Worm (Caenorhabditis elegans) whole organism, young adult: ENCODE measurements around the gene str-143.
A peak's percentile ranks its signal among the peaks of the same experiment; 100 is the strongest.

Experiments used
- B0019.2 ChIP-seq: fragments of 200-800 bp; sonication (Bioruptor generic); conservative IDR thresholded peaks from 2 replicates; pipeline ENCODE4 v1.3.6; 2022; ENCODE audit warnings: missing genetic modification reagents, missing genetic modification characterization, missing compliant biosample characterization
- B0035.1 ChIP-seq: sonication (generic microtip); optimal IDR thresholded peaks from 2 replicates; lab custom pipeline; 2016; ENCODE audit warnings: missing genetic modification characterization, mild to moderate bottlenecking, missing compliant biosample characterization, missing genotype, missing genetic modification reagents
- B0261.1 ChIP-seq: sonication (generic microtip); optimal IDR thresholded peaks from 2 replicates; lab custom pipeline; 2016; ENCODE audit warnings: mild to moderate bottlenecking, missing genetic modification characterization, moderate library complexity, missing compliant biosample characterization
- C06A6.2 ChIP-seq: fragments of 200-800 bp; sonication (Bioruptor generic); conservative IDR thresholded peaks from 2 replicates; pipeline ENCODE4 v1.3.6; 2022; ENCODE audit warnings: missing genetic modification characterization, missing compliant biosample characterization
- F23B12.7 ChIP-seq: sonication (generic microtip); optimal IDR thresholded peaks from 2 replicates; lab custom pipeline; 2017; ENCODE audit warnings: missing genetic modification characterization, mild to moderate bottlenecking, missing compliant biosample characterization, antibody characterized with exemption, moderate library complexity; ENCODE audit not compliant: insufficient read depth
- F33H1.4 ChIP-seq: fragments of 200-800 bp; sonication (Bioruptor generic); IDR thresholded peaks from 2 replicates; pipeline ENCODE4 v1.3.6; 2022; ENCODE audit warnings: missing genetic modification reagents, missing genetic modification characterization, missing compliant biosample characterization
- F37B4.10 ChIP-seq: fragments of 200-800 bp; sonication (Bioruptor generic); IDR thresholded peaks from 2 replicates; pipeline ENCODE4 v1.3.6; 2022; ENCODE audit warnings: missing genetic modification characterization, missing compliant biosample characterization
- F39B2.1 ChIP-seq: fragments of 200-800 bp; sonication (Bioruptor generic); IDR thresholded peaks from 2 replicates; pipeline ENCODE4 v1.3.6; 2022; ENCODE audit warnings: missing genetic modification reagents, missing genetic modification characterization, missing compliant biosample characterization
- F49E8.2 ChIP-seq: sonication (generic microtip); optimal IDR thresholded peaks from 3 replicates; lab custom pipeline; 2017; ENCODE audit warnings: missing genetic modification characterization, mild to moderate bottlenecking, missing compliant biosample characterization, antibody characterized with exemption, moderate library complexity; ENCODE audit not compliant: insufficient read depth
- F55B11.4 ChIP-seq: sonication (generic microtip); optimal IDR thresholded peaks from 2 replicates; lab custom pipeline; 2016; ENCODE audit warnings: missing compliant biosample characterization, missing genetic modification characterization, borderline replicate concordance; ENCODE audit not compliant: insufficient read depth
- K11D2.4 ChIP-seq: fragments of 200-800 bp; sonication (Bioruptor generic); IDR thresholded peaks from 2 replicates; pipeline ENCODE4 v1.3.6; 2022; ENCODE audit warnings: missing genetic modification reagents, missing genetic modification characterization, missing compliant biosample characterization
- T07F8.4 ChIP-seq: sonication (generic microtip); optimal IDR thresholded peaks from 2 replicates; lab custom pipeline; 2016; ENCODE audit warnings: mild to moderate bottlenecking, missing genetic modification characterization, moderate library complexity, missing compliant biosample characterization
- Y53F4B.3 ChIP-seq: fragments of 200-800 bp; sonication (Bioruptor generic); IDR thresholded peaks from 2 replicates; pipeline ENCODE4 v1.3.6; 2022; ENCODE audit warnings: missing genetic modification reagents, missing genetic modification characterization, missing compliant biosample characterization
- Y56A3A.18 ChIP-seq: fragments of 200-800 bp; sonication (Bioruptor generic); IDR thresholded peaks from 2 replicates; pipeline ENCODE4 v1.3.6; 2022; ENCODE audit warnings: missing genetic modification reagents, missing genetic modification characterization, missing compliant biosample characterization
- Y95B8A.8 ChIP-seq: fragments of 200-800 bp; sonication (Bioruptor generic); IDR thresholded peaks from 2 replicates; pipeline ENCODE4 v1.3.6; 2022; ENCODE audit warnings: missing genetic modification reagents, missing genetic modification characterization, missing compliant biosample characterization
- aptf-3 ChIP-seq: fragments of 200-800 bp; sonication (Bioruptor generic); IDR thresholded peaks from 2 replicates; pipeline ENCODE4 v1.3.6; 2022; ENCODE audit warnings: missing genetic modification characterization, missing compliant biosample characterization
- atf-7 ChIP-seq: sonication (generic microtip); optimal IDR thresholded peaks from 2 replicates; lab custom pipeline; 2017; ENCODE audit warnings: mild to moderate bottlenecking, missing genetic modification characterization, missing compliant biosample characterization
- attf-3 ChIP-seq: fragments of 200-800 bp; sonication (Bioruptor generic); conservative IDR thresholded peaks from 2 replicates; pipeline ENCODE4 v1.3.6; 2022; ENCODE audit warnings: missing genetic modification reagents, missing genetic modification characterization, missing compliant biosample characterization
- bed-1 ChIP-seq: fragments of 200-800 bp; sonication (Bioruptor generic); IDR thresholded peaks from 2 replicates; pipeline ENCODE4 v1.3.6; 2022; ENCODE audit warnings: missing genetic modification reagents, missing genetic modification characterization, missing compliant biosample characterization
- ccch-3 ChIP-seq: fragments of 200-800 bp; sonication (Bioruptor generic); optimal IDR thresholded peaks from 2 replicates; lab custom pipeline; 2018; ENCODE audit warnings: mild to moderate bottlenecking, missing genetic modification characterization, missing compliant biosample characterization
- cebp-2 ChIP-seq: fragments of 200-800 bp; sonication (Bioruptor generic); IDR thresholded peaks from 2 replicates; pipeline ENCODE4 v1.3.6; 2022; ENCODE audit warnings: missing genetic modification characterization, missing compliant biosample characterization
- ceh-100 ChIP-seq: fragments of 200-800 bp; sonication (Bioruptor generic); IDR thresholded peaks from 2 replicates; pipeline ENCODE4 v1.3.6; 2022; ENCODE audit warnings: missing genetic modification reagents, missing genetic modification characterization, missing compliant biosample characterization
- ceh-58 ChIP-seq: fragments of 200-800 bp; sonication (Bioruptor generic); IDR thresholded peaks from 2 replicates; pipeline ENCODE4 v1.3.6; 2022; ENCODE audit warnings: missing genetic modification characterization, missing compliant biosample characterization
- ceh-79 ChIP-seq: sonication (generic microtip); optimal IDR thresholded peaks from 2 replicates; lab custom pipeline; 2017; ENCODE audit warnings: mild to moderate bottlenecking, missing genetic modification characterization, missing compliant biosample characterization
- ceh-91 ChIP-seq: fragments of 200-800 bp; sonication (Bioruptor generic); IDR thresholded peaks from 2 replicates; pipeline ENCODE4 v1.3.6; 2022; ENCODE audit warnings: missing genetic modification reagents, missing genetic modification characterization, missing compliant biosample characterization
- die-1 ChIP-seq: sonication (generic microtip); optimal IDR thresholded peaks from 2 replicates; lab custom pipeline; 2016; ENCODE audit warnings: missing genotype, mild to moderate bottlenecking, missing genetic modification characterization, missing compliant biosample characterization
- dox-1 ChIP-seq: fragments of 200-800 bp; sonication (Bioruptor generic); IDR thresholded peaks from 2 replicates; pipeline ENCODE4 v1.3.6; 2022; ENCODE audit warnings: missing genetic modification reagents, missing genetic modification characterization, missing compliant biosample characterization
- ekl-4 ChIP-seq: fragments of 200-800 bp; sonication (Bioruptor generic); IDR thresholded peaks from 2 replicates; pipeline ENCODE4 v1.3.6; 2022; ENCODE audit warnings: missing genetic modification reagents, missing genetic modification characterization, missing compliant biosample characterization
- fkh-3 ChIP-seq: sonication (generic microtip); optimal IDR thresholded peaks from 2 replicates; lab custom pipeline; 2016; ENCODE audit warnings: mild to moderate bottlenecking, missing genetic modification characterization, missing compliant biosample characterization
- gei-17 ChIP-seq: fragments of 200-800 bp; sonication (Bioruptor generic); optimal IDR thresholded peaks from 2 replicates; lab custom pipeline; 2018; ENCODE audit warnings: mild to moderate bottlenecking, missing genetic modification characterization, missing compliant biosample characterization
- hlh-12 ChIP-seq: sonication (generic microtip); optimal IDR thresholded peaks from 2 replicates; lab custom pipeline; 2016; ENCODE audit warnings: missing genetic modification characterization, missing compliant biosample characterization
- hlh-26 ChIP-seq: fragments of 200-800 bp; sonication (Bioruptor generic); conservative IDR thresholded peaks from 2 replicates; pipeline ENCODE4 v1.3.6; 2022; ENCODE audit warnings: missing genetic modification reagents, missing genetic modification characterization, missing compliant biosample characterization
- hsf-1 ChIP-seq: fragments of 200-800 bp; sonication (Bioruptor generic); IDR thresholded peaks from 2 replicates; pipeline ENCODE4 v1.3.6; 2022; ENCODE audit warnings: missing genetic modification reagents, missing genetic modification characterization, missing compliant biosample characterization
- let-526 ChIP-seq: fragments of 200-800 bp; sonication (Bioruptor generic); IDR thresholded peaks from 2 replicates; pipeline ENCODE4 v1.3.6; 2022; ENCODE audit warnings: missing genetic modification reagents, missing genetic modification characterization, missing compliant biosample characterization
- let-607 ChIP-seq, 2 experiments: fragments of 200-800 bp in 1 of 2; sonication (Bioruptor generic) in 1 of 2; sonication (generic microtip) in 1 of 2; optimal IDR thresholded peaks; 2 replicates each; lab custom pipeline; 2016 to 2018; ENCODE audit warnings: mild to moderate bottlenecking in 2 of 2, missing compliant biosample characterization in 2 of 2, missing genetic modification characterization in 2 of 2, moderate library complexity in 2 of 2, missing genotype in 1 of 2
- lin-26 ChIP-seq: fragments of 200-800 bp; sonication (Bioruptor generic); IDR thresholded peaks from 2 replicates; pipeline ENCODE4 v1.3.6; 2022; ENCODE audit warnings: missing genetic modification reagents, missing genetic modification characterization, missing compliant biosample characterization
- lin-35 ChIP-seq, 3 experiments: fragments of 150-350 bp in 2 of 3; sonication (generic microtip) in 1 of 3; optimal IDR thresholded peaks; 2 replicates each; lab custom pipeline; 2014 to 2018; ENCODE audit warnings: missing biosample characterization in 3 of 3, missing genetic modification characterization in 3 of 3, missing genetic modification reagents in 3 of 3
- madf-3 ChIP-seq: fragments of 200-800 bp; sonication (Bioruptor generic); IDR thresholded peaks from 2 replicates; pipeline ENCODE4 v1.3.6; 2022; ENCODE audit warnings: missing genetic modification reagents, missing genetic modification characterization, missing compliant biosample characterization
- nfya-2 ChIP-seq: fragments of 200-800 bp; sonication (Bioruptor generic); IDR thresholded peaks from 2 replicates; pipeline ENCODE4 v1.3.6; 2022; ENCODE audit warnings: missing genetic modification reagents, missing genetic modification characterization, missing compliant biosample characterization
- nhr-179 ChIP-seq: sonication (generic microtip); optimal IDR thresholded peaks from 2 replicates; lab custom pipeline; 2016; ENCODE audit warnings: mild to moderate bottlenecking, missing genetic modification characterization, missing compliant biosample characterization
- nhr-27 ChIP-seq: fragments of 200-800 bp; sonication (Bioruptor generic); optimal IDR thresholded peaks from 2 replicates; lab custom pipeline; 2018; ENCODE audit warnings: mild to moderate bottlenecking, missing genetic modification characterization, moderate library complexity, missing compliant biosample characterization
- pbrm-1 ChIP-seq: fragments of 200-800 bp; sonication (Bioruptor generic); IDR thresholded peaks from 2 replicates; pipeline ENCODE4 v1.3.6; 2022; ENCODE audit warnings: missing genetic modification reagents, missing genetic modification characterization, missing compliant biosample characterization
- pha-4 ChIP-seq: fragments of 150-350 bp; sonication (generic microtip); optimal IDR thresholded peaks from 2 replicates; lab custom pipeline; 2014; ENCODE audit warnings: missing biosample characterization, missing genetic modification reagents, missing genetic modification characterization
- rcor-1 ChIP-seq: fragments of 200-800 bp; sonication (Bioruptor generic); IDR thresholded peaks from 2 replicates; pipeline ENCODE4 v1.3.6; 2022; ENCODE audit warnings: missing genetic modification reagents, missing genetic modification characterization, missing compliant biosample characterization
- tbp1 ChIP-seq: fragments of 200-800 bp; sonication (Bioruptor generic); optimal IDR thresholded peaks from 2 replicates; lab custom pipeline; 2018; ENCODE audit warnings: mild to moderate bottlenecking, missing genetic modification characterization, missing compliant biosample characterization
- ztf-22 ChIP-seq: fragments of 200-800 bp; sonication (Bioruptor generic); optimal IDR thresholded peaks from 2 replicates; lab custom pipeline; 2018; ENCODE audit warnings: mild to moderate bottlenecking, missing genetic modification characterization, moderate library complexity, missing compliant biosample characterization
- ztf-26 ChIP-seq: sonication (generic microtip); optimal IDR thresholded peaks from 2 replicates; lab custom pipeline; 2017; ENCODE audit warnings: missing genetic modification characterization, missing compliant biosample characterization

str-143 gene

ce11 chrV:8039606-8040005 is 29.9 kb downstream of the str-143 start:
- TF ChIP-seq T07F8.4 (tag; lab: Kevin White, UChicago) (no peak), Y56A3A.18 (GFP tag; lab: Robert Waterston, UW) (0 out of 2 replicates have a peak, but pooled peaks have one; percentile 10)
- TF ChIP-seq, all 124 proteins: peak for 1

ce11 chrV:8039085-8039525 is 30.4 kb downstream of the str-143 start:
- TF ChIP-seq F37B4.10 (GFP tag; lab: Robert Waterston, UW) (no peak), let-607 (tag; optimal IDR thresholded peaks at IDR 0.05; lab: Kevin White, UChicago) (no peak), F39B2.1 (GFP tag; lab: Robert Waterston, UW) (no peak), aptf-3 (GFP tag; lab: Robert Waterston, UW) (no peak), ekl-4 (GFP tag; lab: Robert Waterston, UW) (no peak), pha-4 (tag; lab: Kevin White, UChicago) (no peak), ccch-3 (no peak), F23B12.7 (no peak), tbp1 (GFP tag; lab: Kevin White, UChicago) (no peak), nfya-2 (no peak), attf-3 (GFP tag; lab: Robert Waterston, UW) (no peak), atf-7 (tag; lab: Kevin White, UChicago) (peak; percentile 3), hlh-26 (GFP tag; lab: Robert Waterston, UW) (no peak), ceh-91 (GFP tag; lab: Robert Waterston, UW) (no peak), cebp-2 (no peak), ceh-58 (GFP tag; lab: Robert Waterston, UW) (no peak), F55B11.4 (no peak), pbrm-1 (GFP tag; lab: Robert Waterston, UW) (no peak), hlh-12 (tag; lab: Kevin White, UChicago) (no peak), B0035.1 (tag; lab: Kevin White, UChicago) (peak; percentile 42), rcor-1 (no peak), nhr-179 (tag; lab: Kevin White, UChicago) (no peak), hsf-1 (GFP tag; lab: Robert Waterston, UW) (no peak), ceh-79 (tag; lab: Kevin White, UChicago) (no peak), lin-35 (GFP tag; optimal IDR thresholded peaks at IDR 0.05; lab: Kevin White, UChicago) (no peak), fkh-3 (no peak), ceh-100 (GFP tag; lab: Robert Waterston, UW) (no peak), F49E8.2 (no peak), F33H1.4 (GFP tag; lab: Robert Waterston, UW) (no peak), bed-1 (GFP tag; lab: Robert Waterston, UW) (no peak), Y95B8A.8 (GFP tag; lab: Robert Waterston, UW) (0 out of 2 replicates have a peak, but pooled peaks have one; percentile 5), dox-1 (0 out of 2 replicates have a peak, but pooled peaks have one; percentile 5), Y53F4B.3 (GFP tag; lab: Robert Waterston, UW) (no peak), lin-26 (GFP tag; lab: Robert Waterston, UW) (no peak), B0261.1 (tag; lab: Kevin White, UChicago) (no peak), ztf-22 (GFP tag; lab: Kevin White, UChicago) (no peak), nhr-27 (tag; lab: Kevin White, UChicago) (no peak), ztf-26 (tag; lab: Kevin White, UChicago) (no peak), gei-17 (GFP tag; lab: Kevin White, UChicago) (peak; percentile 28), madf-3 (GFP tag; lab: Robert Waterston, UW) (no peak), let-526 (GFP tag; lab: Robert Waterston, UW) (no peak), K11D2.4 (GFP tag; lab: Robert Waterston, UW) (peak; percentile 68; the same call in 1 of the 2 replicates), die-1 (tag; lab: Kevin White, UChicago) (no peak), C06A6.2 (GFP tag; lab: Robert Waterston, UW) (no peak; the same call in 1 of the 2 replicates), B0019.2 (GFP tag; lab: Robert Waterston, UW) (no peak)
